Worm (Caenorhabditis elegans): ENCODE results near the gene K08B12.3.

The K08B12.3 gene

ce11 chrV:6213845-6214244 is 21.1 kb upstream of the K08B12.3 start:
- TF ChIP-seq unc-62 (GFP tag; optimal IDR thresholded peaks at IDR 0.05 in 1 of 2) (peak in 1 of 2 experiments; percentile 100), unc-62 (tag; optimal IDR thresholded peaks at IDR 0.05) (no peak), dmd-6 (GFP tag; IDR thresholded peaks at IDR 0.05) (peak; percentile 33), cey-2 (tag; optimal IDR thresholded peaks at IDR 0.05; ENCODE audit: borderline replicate concordance, insufficient read depth) (no peak), zip-2 (tag; optimal IDR thresholded peaks at IDR 0.05) (no peak), lsy-2 (tag; optimal IDR thresholded peaks at IDR 0.05) (peak in 1 of 2 experiments; percentile 68), hif-1 (tag; optimal IDR thresholded peaks at IDR 0.05) (peak in 1 of 2 experiments; percentile 41), lin-13 (GFP tag; optimal IDR thresholded peaks at IDR 0.05) (no peak), hlh-30 (tag; optimal IDR thresholded peaks at IDR 0.05; ENCODE audit: insufficient read depth) (peak; percentile 94), dve-1 (tag; optimal IDR thresholded peaks at IDR 0.05; ENCODE audit: insufficient read depth) (peak; percentile 76), F26F4.8 (GFP tag; conservative IDR thresholded peaks at IDR 0.05) (no peak), nhr-48 (tag; optimal IDR thresholded peaks at IDR 0.05) (peak; percentile 26), egl-43 (GFP tag; IDR thresholded peaks at IDR 0.05) (0 out of 2 replicates have a peak, but pooled peaks have one; percentile 10), rbr-2 (tag; optimal IDR thresholded peaks at IDR 0.05) (peak; percentile 56), nhr-28 (tag; optimal IDR thresholded peaks at IDR 0.05) (peak; percentile 35), ztf-7 (tag; optimal IDR thresholded peaks at IDR 0.05) (peak; percentile 35), pha-4 (GFP tag; IDR thresholded peaks at IDR 0.05) (no peak), pha-4 (tag; optimal IDR thresholded peaks at IDR 0.05) (peak; percentile 86), ceh-28 (tag; optimal IDR thresholded peaks at IDR 0.05) (peak; percentile 4), fos-1 (tag; optimal IDR thresholded peaks at IDR 0.05) (peak; percentile 4), Y105C5A.15 (GFP tag; IDR thresholded peaks at IDR 0.05) (no peak), daf-19 (GFP tag; conservative IDR thresholded peaks at IDR 0.05) (no peak), snpc-4 (tag; optimal IDR thresholded peaks at IDR 0.05) (no peak), attf-4 (tag; optimal IDR thresholded peaks at IDR 0.05) (no peak), nhr-76 (tag; optimal IDR thresholded peaks at IDR 0.05) (no peak), php-3 (GFP tag; IDR thresholded peaks at IDR 0.05) (no peak), nhr-77 (tag; optimal IDR thresholded peaks at IDR 0.05) (peak; percentile 54), madf-5 (GFP tag; IDR thresholded peaks at IDR 0.05) (no peak), Y5F2A.4 (GFP tag; optimal IDR thresholded peaks at IDR 0.05) (no peak), mep-1 (tag; optimal IDR thresholded peaks at IDR 0.05) (peak; percentile 70), ceh-44 (GFP tag; IDR thresholded peaks at IDR 0.05) (no peak), nhr-102 (tag; optimal IDR thresholded peaks at IDR 0.05) (no peak), zfp-3 (GFP tag; conservative IDR thresholded peaks at IDR 0.05) (no peak), nhr-25 (tag; optimal IDR thresholded peaks at IDR 0.05; ENCODE audit: borderline replicate concordance, insufficient read depth) (no peak), hmg-1.1 (GFP tag; IDR thresholded peaks at IDR 0.05) (peak; percentile 79), snpc-1.2 (GFP tag; IDR thresholded peaks at IDR 0.05) (no peak), hlh-11 (tag; optimal IDR thresholded peaks at IDR 0.05) (peak; percentile 80), ceh-20 (GFP tag; IDR thresholded peaks at IDR 0.05) (0 out of 2 replicates have a peak, but pooled peaks have one; percentile 28), jun-1 (tag; optimal IDR thresholded peaks at IDR 0.05) (peak; percentile 78), arid-1 (GFP tag; conservative IDR thresholded peaks at IDR 0.05) (no peak), fkh-10 (GFP tag; optimal IDR thresholded peaks at IDR 0.05) (no peak), ama-1 (optimal IDR thresholded peaks at IDR 0.05) (no peak), nhr-11 (tag; optimal IDR thresholded peaks at IDR 0.05) (peak; percentile 13), lin-15B (tag; optimal IDR thresholded peaks at IDR 0.05) (no peak), zip-11 (GFP tag; IDR thresholded peaks at IDR 0.05) (no peak), mdt-29 (GFP tag; IDR thresholded peaks at IDR 0.05) (0 out of 2 replicates have a peak, but pooled peaks have one; percentile 38), skn-1 (tag; optimal IDR thresholded peaks at IDR 0.05) (no peak), sdz-12 (GFP tag; optimal IDR thresholded peaks at IDR 0.05) (no peak), nhr-41 (GFP tag; IDR thresholded peaks at IDR 0.05) (no peak), set-16 (GFP tag; IDR thresholded peaks at IDR 0.05) (no peak), tag-97 (GFP tag; IDR thresholded peaks at IDR 0.05) (no peak)
